Worm (Caenorhabditis elegans) whole organism, L2 larva: Measurements from ENCODE around the gene cutl-29.

ENCODE experiments used
- C34F6.9 ChIP-seq: fragments of 150-350 bp; optimal IDR thresholded peaks from 2 replicates; lab custom pipeline; 2014; ENCODE audit warnings: missing biosample characterization, missing genetic modification characterization
- F13H6.1 ChIP-seq: sonication (generic microtip); optimal IDR thresholded peaks from 2 replicates; lab custom pipeline; 2016; ENCODE audit warnings: missing genetic modification characterization, missing compliant biosample characterization
- Y55F3AM.14 ChIP-seq: fragments of 200-800 bp; sonication (Bioruptor generic); optimal IDR thresholded peaks from 2 replicates; lab custom pipeline; 2018; ENCODE audit warnings: mild to moderate bottlenecking, missing genetic modification characterization, missing compliant biosample characterization
- ZK546.5 ChIP-seq: sonication (generic microtip); optimal IDR thresholded peaks from 2 replicates; lab custom pipeline; 2017; ENCODE audit warnings: missing biosample characterization, missing genetic modification characterization
- alr-1 ChIP-seq: fragments of 150-350 bp; optimal IDR thresholded peaks from 2 replicates; lab custom pipeline; 2014; ENCODE audit warnings: missing biosample characterization, missing genetic modification characterization
- blmp-1 ChIP-seq: sonication (generic microtip); optimal IDR thresholded peaks from 2 replicates; lab custom pipeline; 2017; ENCODE audit warnings: missing genetic modification characterization, mild to moderate bottlenecking, missing compliant biosample characterization, antibody characterized with exemption, moderate library complexity; ENCODE audit not compliant: insufficient read depth
- ceh-16 ChIP-seq: fragments of 150-350 bp; optimal IDR thresholded peaks from 2 replicates; lab custom pipeline; 2014; ENCODE audit warnings: missing biosample characterization, missing genetic modification characterization
- ceh-82 ChIP-seq: fragments of 150-350 bp; optimal IDR thresholded peaks from 2 replicates; lab custom pipeline; 2014; ENCODE audit warnings: missing biosample characterization, missing genetic modification characterization
- dmd-4 ChIP-seq: sonication (generic microtip); optimal IDR thresholded peaks from 2 replicates; lab custom pipeline; 2017; ENCODE audit warnings: missing biosample characterization, missing genetic modification characterization
- egl-27 ChIP-seq: sonication (generic microtip); optimal IDR thresholded peaks from 3 replicates; lab custom pipeline; 2017; ENCODE audit warnings: missing biosample characterization, missing genetic modification reagents, missing genetic modification characterization
- elt-1 ChIP-seq: fragments of 150-350 bp; optimal IDR thresholded peaks from 2 replicates; lab custom pipeline; 2014; ENCODE audit warnings: missing biosample characterization, missing genetic modification characterization
- elt-3 ChIP-seq: sonication (generic microtip); optimal IDR thresholded peaks from 2 replicates; lab custom pipeline; 2017; ENCODE audit warnings: missing biosample characterization, missing genetic modification characterization
- fos-1 ChIP-seq: fragments of 150-350 bp; optimal IDR thresholded peaks from 2 replicates; lab custom pipeline; 2014; ENCODE audit warnings: missing biosample characterization, missing genetic modification characterization
- gmeb-1 ChIP-seq: fragments of 150-350 bp; optimal IDR thresholded peaks from 2 replicates; lab custom pipeline; 2014; ENCODE audit warnings: missing biosample characterization, missing genetic modification characterization
- lin-13 ChIP-seq: fragments of 150-350 bp; optimal IDR thresholded peaks from 2 replicates; lab custom pipeline; 2014; ENCODE audit warnings: missing biosample characterization, missing genetic modification reagents, missing genetic modification characterization
- lin-39 ChIP-seq: fragments of 150-350 bp; optimal IDR thresholded peaks from 2 replicates; lab custom pipeline; 2014; ENCODE audit warnings: missing biosample characterization, missing genetic modification reagents, missing genetic modification characterization
- lsy-2 ChIP-seq, 2 experiments: fragments of 150-350 bp in 1 of 2; sonication (generic microtip) in 1 of 2; optimal IDR thresholded peaks; 2 replicates each; lab custom pipeline; 2014 to 2017; ENCODE audit warnings: missing biosample characterization in 2 of 2, missing genetic modification characterization in 2 of 2
- mbf-1 ChIP-seq: sonication (generic microtip); optimal IDR thresholded peaks from 2 replicates; lab custom pipeline; 2017; ENCODE audit warnings: missing biosample characterization, missing genetic modification characterization
- mdl-1 ChIP-seq, 2 experiments: fragments of 150-350 bp in 1 of 2; sonication (generic microtip) in 1 of 2; optimal IDR thresholded peaks; 2 replicates each; lab custom pipeline; 2017; ENCODE audit warnings: missing biosample characterization in 2 of 2, missing genetic modification characterization in 2 of 2
- nhr-10 ChIP-seq: sonication (generic microtip); optimal IDR thresholded peaks from 2 replicates; lab custom pipeline; 2017; ENCODE audit warnings: missing biosample characterization, missing genetic modification characterization
- nhr-12 ChIP-seq: fragments of 150-350 bp; optimal IDR thresholded peaks from 2 replicates; lab custom pipeline; 2014; ENCODE audit warnings: missing biosample characterization, missing genetic modification characterization
- nhr-129 ChIP-seq: fragments of 150-350 bp; optimal IDR thresholded peaks from 2 replicates; lab custom pipeline; 2014; ENCODE audit warnings: missing biosample characterization, missing genetic modification characterization
- nhr-21 ChIP-seq: fragments of 150-350 bp; optimal IDR thresholded peaks from 2 replicates; lab custom pipeline; 2014; ENCODE audit warnings: missing biosample characterization, missing genetic modification characterization
- nhr-237 ChIP-seq: fragments of 150-350 bp; optimal IDR thresholded peaks from 2 replicates; lab custom pipeline; 2014; ENCODE audit warnings: missing biosample characterization, missing genetic modification characterization
- nhr-6 ChIP-seq: fragments of 150-350 bp; optimal IDR thresholded peaks from 2 replicates; lab custom pipeline; 2014; ENCODE audit warnings: missing biosample characterization, missing genetic modification characterization
- sem-4 ChIP-seq: fragments of 150-350 bp; optimal IDR thresholded peaks from 2 replicates; lab custom pipeline; 2014; ENCODE audit warnings: missing biosample characterization, missing genetic modification reagents, missing genetic modification characterization
- sma-9 ChIP-seq, 2 experiments: fragments of 150-350 bp in 1 of 2; sonication (generic microtip) in 1 of 2; optimal IDR thresholded peaks; 2 replicates each; lab custom pipeline; 2014 to 2016; ENCODE audit warnings: missing genetic modification characterization in 2 of 2, mild to moderate bottlenecking in 1 of 2, missing biosample characterization in 1 of 2, missing compliant biosample characterization in 1 of 2, missing genetic modification reagents in 1 of 2, moderate library complexity in 1 of 2
- snpc-4 ChIP-seq: fragments of 150-350 bp; optimal IDR thresholded peaks from 2 replicates; lab custom pipeline; 2014; ENCODE audit warnings: missing biosample characterization, missing genetic modification characterization
- unc-39 ChIP-seq: fragments of 150-350 bp; optimal IDR thresholded peaks from 2 replicates; lab custom pipeline; 2014; ENCODE audit warnings: missing biosample characterization, missing genetic modification characterization
- unc-55 ChIP-seq: fragments of 150-350 bp; sonication (generic microtip); optimal IDR thresholded peaks from 3 replicates; lab custom pipeline; 2014; ENCODE audit warnings: missing biosample characterization, missing genetic modification reagents, missing genetic modification characterization
- unc-62 ChIP-seq: fragments of 150-350 bp; optimal IDR thresholded peaks from 2 replicates; lab custom pipeline; 2014; ENCODE audit warnings: missing biosample characterization, missing genetic modification reagents, missing genetic modification characterization
- ztf-1 ChIP-seq: fragments of 200-800 bp; sonication (Bioruptor generic); conservative IDR thresholded peaks from 2 replicates; pipeline ENCODE4 v1.3.6; 2022; ENCODE audit warnings: missing genetic modification characterization, missing compliant biosample characterization
- ztf-11 ChIP-seq: sonication (generic microtip); optimal IDR thresholded peaks from 2 replicates; lab custom pipeline; 2017; ENCODE audit warnings: missing biosample characterization, missing genetic modification characterization
- ztf-4 ChIP-seq: fragments of 150-350 bp; optimal IDR thresholded peaks from 2 replicates; lab custom pipeline; 2014; ENCODE audit warnings: missing biosample characterization, missing genetic modification characterization

cutl-29 gene

DNA sequence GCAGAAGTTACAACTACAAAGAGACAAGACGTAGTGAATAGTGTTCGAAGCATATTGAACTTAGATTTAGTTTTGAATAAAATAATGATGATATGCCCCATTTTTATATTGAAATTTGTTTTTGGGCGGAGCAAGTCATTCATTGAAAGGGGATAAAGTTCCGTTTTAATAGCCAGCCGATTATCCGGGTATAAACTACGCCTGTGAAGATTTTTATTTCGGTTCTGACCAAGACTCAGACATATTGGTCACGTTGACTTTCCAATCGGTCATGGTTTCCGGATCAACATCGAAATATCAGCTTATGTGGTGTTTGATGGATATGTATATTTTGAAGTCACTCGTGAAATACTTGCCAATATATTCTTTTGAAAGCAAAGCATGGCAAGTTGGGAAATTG, 52.2 kb downstream of the cutl-29 start, which contains the start of gene K02A6.4:
K02A6.4 (minus strand) TSS at position 101 of the 400 bp plus-strand sequence.
- TF ChIP-seq elt-3 (tag; lab: Kevin White, UChicago) (no peak), mbf-1 (tag; lab: Kevin White, UChicago) (no peak), elt-1 (tag; lab: Kevin White, UChicago) (no peak), ceh-16 (no peak), nhr-12 (tag; lab: Kevin White, UChicago) (no peak), ztf-1 (GFP tag; lab: Robert Waterston, UW) (no peak), nhr-6 (tag; lab: Kevin White, UChicago) (no peak), unc-62 (no peak), ztf-11 (tag; lab: Kevin White, UChicago) (no peak), C34F6.9 (tag; lab: Kevin White, UChicago) (no peak), mdl-1 (tag; optimal IDR thresholded peaks at IDR 0.05; lab: Kevin White, UChicago) (no peak), lin-13 (GFP tag; lab: Kevin White, UChicago) (no peak), fos-1 (tag; lab: Kevin White, UChicago) (no peak), dmd-4 (tag; lab: Kevin White, UChicago) (no peak), gmeb-1 (tag; lab: Kevin White, UChicago) (no peak), ceh-82 (tag; lab: Kevin White, UChicago) (no peak), snpc-4 (no peak), nhr-21 (tag; lab: Kevin White, UChicago) (no peak)

DNA sequence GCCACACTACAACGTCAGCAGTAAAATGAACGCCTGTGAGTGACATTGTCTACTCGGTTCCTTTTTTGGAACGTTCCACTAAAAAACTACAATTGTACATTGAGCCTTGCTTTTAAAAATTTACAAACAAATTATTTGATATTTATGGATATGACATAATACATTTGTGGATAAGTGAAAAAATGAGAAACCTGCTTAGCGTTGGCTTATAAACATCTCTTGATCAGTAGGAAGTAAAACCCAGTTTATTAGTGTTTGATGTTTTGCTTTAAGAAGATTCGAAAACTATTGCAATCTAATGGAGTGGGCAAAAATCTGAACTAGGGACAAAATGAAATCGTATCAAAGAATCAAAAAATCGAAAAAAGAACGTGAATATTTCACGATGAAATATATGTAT, 53.9 kb downstream of the cutl-29 start:
- TF ChIP-seq elt-3 (tag; lab: Kevin White, UChicago) (no peak), unc-39 (no peak), unc-55 (GFP tag; lab: Kevin White, UChicago) (no peak), ceh-16 (no peak), lsy-2 (tag; optimal IDR thresholded peaks at IDR 0.05; lab: Kevin White, UChicago) (no peak), nhr-6 (tag; lab: Kevin White, UChicago) (no peak), Y55F3AM.14 (GFP tag; lab: Kevin White, UChicago) (no peak), ztf-1 (GFP tag; lab: Robert Waterston, UW) (no peak), sma-9 (GFP tag; optimal IDR thresholded peaks at IDR 0.05; lab: Kevin White, UChicago) (no peak), sma-9 (tag; optimal IDR thresholded peaks at IDR 0.05; lab: Kevin White, UChicago) (no peak), sem-4 (no peak), ztf-11 (tag; lab: Kevin White, UChicago) (no peak), ZK546.5 (tag; lab: Kevin White, UChicago) (no peak), blmp-1 (tag; lab: Kevin White, UChicago) (no peak)

DNA sequence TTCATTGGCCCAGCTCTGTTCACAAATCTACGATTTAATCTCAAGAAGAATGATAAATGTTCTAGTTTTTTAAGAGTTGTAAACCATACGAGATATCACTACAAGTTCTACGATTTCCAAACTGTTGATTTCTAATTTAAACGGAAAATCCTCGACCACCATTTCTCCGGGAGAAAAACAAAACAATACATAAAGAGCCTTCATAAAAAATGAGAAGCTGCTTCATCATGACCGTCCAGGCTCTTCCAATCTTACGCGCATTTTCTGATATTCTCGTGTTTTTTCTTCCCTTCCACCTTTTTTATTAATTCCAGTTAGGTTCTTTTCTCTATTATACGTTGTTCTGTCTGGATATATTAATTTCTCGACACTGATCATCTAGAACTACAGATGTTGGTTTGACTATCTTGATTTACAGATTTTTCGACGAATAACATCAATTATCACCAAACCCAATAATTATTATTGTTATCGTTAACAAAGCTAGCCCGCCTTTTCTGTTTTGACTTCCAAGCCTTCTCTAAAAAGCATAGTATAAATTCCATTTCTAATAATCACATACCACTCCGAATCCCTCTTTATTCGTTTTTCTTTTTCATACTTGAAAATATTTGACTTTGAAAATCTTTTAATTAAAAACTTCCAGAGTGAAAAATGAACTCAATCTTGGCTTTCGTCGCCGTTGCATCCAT, 56.3 kb downstream of the cutl-29 start, which contains the start of gene C47D2.1:
C47D2.1 (plus strand) TSS at position 642 of the 692 bp plus-strand sequence.
- TF ChIP-seq nhr-129 (tag; lab: Kevin White, UChicago) = no peak
- no peak for TF ChIP-seq ztf-4 (tag; lab: Kevin White, UChicago)
- no peak for TF ChIP-seq Y55F3AM.14 (GFP tag; lab: Kevin White, UChicago)
- no peak for TF ChIP-seq gmeb-1 (tag; lab: Kevin White, UChicago)
- TF ChIP-seq egl-27 (tag; lab: Kevin White, UChicago) = no peak
- no peak for TF ChIP-seq mbf-1 (tag; lab: Kevin White, UChicago)
- TF ChIP-seq F13H6.1 (tag; lab: Kevin White, UChicago) = no peak
- no peak for TF ChIP-seq nhr-12 (tag; lab: Kevin White, UChicago)
- no peak for TF ChIP-seq ceh-82 (tag; lab: Kevin White, UChicago)
- no peak for TF ChIP-seq nhr-237 (tag; lab: Kevin White, UChicago)
- TF ChIP-seq lin-39 (tag; lab: Kevin White, UChicago) = no peak
- TF ChIP-seq ZK546.5 (tag; lab: Kevin White, UChicago) = no peak
- no peak for TF ChIP-seq nhr-10 (tag; lab: Kevin White, UChicago)
- no peak for TF ChIP-seq alr-1 (tag; lab: Kevin White, UChicago)
- no peak for TF ChIP-seq sma-9 (GFP tag; optimal IDR thresholded peaks at IDR 0.05; lab: Kevin White, UChicago)
- TF ChIP-seq sma-9 (tag; optimal IDR thresholded peaks at IDR 0.05; lab: Kevin White, UChicago) = no peak
- no peak for TF ChIP-seq sem-4
- TF ChIP-seq ztf-1 (GFP tag; lab: Robert Waterston, UW) = no peak
- TF ChIP-seq elt-3 (tag; lab: Kevin White, UChicago) = no peak
- no peak for TF ChIP-seq unc-55 (GFP tag; lab: Kevin White, UChicago)
- no peak for TF ChIP-seq snpc-4
